3 fruit fly cellular contexts compared by ENCODE assay signal in genomic region chr3R:7953041-7953788, dm6.
TF ChIP-seq lines count a peak whose summit lies in the region.

No protein-coding gene starts in this region.

- TF ChIP-seq CTCF in whole organism, embryonic (GFP tag; optimal IDR thresholded peaks at IDR 0.05; lab: Kevin White, UChicago): no peak

TF ChIP-seq in whole organism, embryonic, 481 proteins besides CTCF, POLR2A, EP300 and RAD21:
- TF ChIP-seq gem (tag; optimal IDR thresholded peaks at IDR 0.05; lab: Kevin White, UChicago): peak; percentile 19
- no peak for TF ChIP-seq CG7372 (GFP tag; IDR thresholded peaks at IDR 0.05; lab: Robert Waterston, UW)
- peak; percentile 23 for TF ChIP-seq sens (GFP tag; lab: Kevin White, UChicago)
- TF ChIP-seq Lpt (GFP tag; optimal IDR thresholded peaks at IDR 0.05; lab: Kevin White, UChicago): no peak

TF ChIP-seq in whole organism, prepupa, 60 proteins besides CTCF, POLR2A, EP300 and RAD21 (continues in another document):
- TF ChIP-seq CG11294 (GFP tag; IDR thresholded peaks at IDR 0.05; lab: Robert Waterston, UW): no peak
- no peak for TF ChIP-seq CG8319 (GFP tag; optimal IDR thresholded peaks at IDR 0.05; lab: Kevin White, UChicago)
- no peak for TF ChIP-seq Gug (GFP tag; IDR thresholded peaks at IDR 0.05; lab: Robert Waterston, UW)
- no peak for TF ChIP-seq topi (GFP tag; optimal IDR thresholded peaks at IDR 0.05; lab: Kevin White, UChicago)
- peak; percentile 77 for TF ChIP-seq Eip78C (GFP tag; lab: Kevin White, UChicago)
- TF ChIP-seq acj6 (GFP tag; optimal IDR thresholded peaks at IDR 0.05; lab: Kevin White, UChicago): peak; percentile 24
- no peak for TF ChIP-seq CG6854 (GFP tag; optimal IDR thresholded peaks at IDR 0.05; lab: Kevin White, UChicago)
- no peak for TF ChIP-seq esn (GFP tag; optimal IDR thresholded peaks at IDR 0.05; lab: Kevin White, UChicago)
- no peak for TF ChIP-seq CG31627 (GFP tag; optimal IDR thresholded peaks at IDR 0.05; lab: Kevin White, UChicago)
- TF ChIP-seq CG3919 (GFP tag; optimal IDR thresholded peaks at IDR 0.05; lab: Kevin White, UChicago): peak; percentile 20
- TF ChIP-seq Eip93F (GFP tag; optimal IDR thresholded peaks at IDR 0.05; lab: Kevin White, UChicago): no peak
- no peak for TF ChIP-seq Sox102F (GFP tag; optimal IDR thresholded peaks at IDR 0.05; lab: Kevin White, UChicago)
- TF ChIP-seq dac (GFP tag; optimal IDR thresholded peaks at IDR 0.05; lab: Kevin White, UChicago): no peak
- TF ChIP-seq eg (GFP tag; IDR thresholded peaks at IDR 0.05; lab: Robert Waterston, UW): no peak
- TF ChIP-seq pdm3 (GFP tag; optimal IDR thresholded peaks at IDR 0.05; lab: Kevin White, UChicago): peak; percentile 1
- no peak for TF ChIP-seq CG6276 (GFP tag; optimal IDR thresholded peaks at IDR 0.05; lab: Kevin White, UChicago)
- no peak for TF ChIP-seq fd85E (GFP tag; optimal IDR thresholded peaks at IDR 0.05; lab: Kevin White, UChicago)
- no peak for TF ChIP-seq Hr4 (GFP tag; optimal IDR thresholded peaks at IDR 0.05; lab: Kevin White, UChicago)
- no peak for TF ChIP-seq Met (GFP tag; optimal IDR thresholded peaks at IDR 0.05; lab: Kevin White, UChicago)
- peak; percentile 66 for TF ChIP-seq Ets96B (tag; optimal IDR thresholded peaks at IDR 0.05; lab: Kevin White, UChicago)
- TF ChIP-seq CG8632 (GFP tag; optimal IDR thresholded peaks at IDR 0.05; lab: Kevin White, UChicago): peak; percentile 20
- TF ChIP-seq fkh (GFP tag; optimal IDR thresholded peaks at IDR 0.05; lab: Kevin White, UChicago): no peak
- TF ChIP-seq CG34406 (GFP tag; optimal IDR thresholded peaks at IDR 0.05; lab: Kevin White, UChicago): peak; percentile 15
- no peak for TF ChIP-seq Sox14 (GFP tag; optimal IDR thresholded peaks at IDR 0.05; lab: Kevin White, UChicago)
- no peak for TF ChIP-seq CG1621 (tag; optimal IDR thresholded peaks at IDR 0.05; lab: Kevin White, UChicago)
- TF ChIP-seq CG15336 (GFP tag; IDR thresholded peaks at IDR 0.05; lab: Robert Waterston, UW): peak; percentile 41; the same call in 1 of the 2 replicates
- no peak for TF ChIP-seq lz (GFP tag; optimal IDR thresholded peaks at IDR 0.05; lab: Kevin White, UChicago)
- TF ChIP-seq CG11902 (GFP tag; optimal IDR thresholded peaks at IDR 0.05; lab: Kevin White, UChicago): no peak
- peak; percentile 28 for TF ChIP-seq achi (GFP tag; optimal IDR thresholded peaks at IDR 0.05; lab: Kevin White, UChicago)
- TF ChIP-seq OdsH (GFP tag; optimal IDR thresholded peaks at IDR 0.05; lab: Kevin White, UChicago): peak; percentile 6
- no peak for TF ChIP-seq Blimp-1 (GFP tag; optimal IDR thresholded peaks at IDR 0.05; lab: Kevin White, UChicago)
- TF ChIP-seq salr (GFP tag; optimal IDR thresholded peaks at IDR 0.05; lab: Kevin White, UChicago): no peak
- peak; percentile 58 for TF ChIP-seq CG3032 (tag; optimal IDR thresholded peaks at IDR 0.05; lab: Kevin White, UChicago)
- peak; percentile 5 for TF ChIP-seq net (GFP tag; optimal IDR thresholded peaks at IDR 0.05; lab: Kevin White, UChicago)
- no peak for TF ChIP-seq Smox (GFP tag; optimal IDR thresholded peaks at IDR 0.05; lab: Kevin White, UChicago)
- TF ChIP-seq Ets21C (GFP tag; optimal IDR thresholded peaks at IDR 0.05; lab: Kevin White, UChicago): no peak
- peak; percentile 61 for TF ChIP-seq spab (GFP tag; optimal IDR thresholded peaks at IDR 0.05; lab: Kevin White, UChicago)
- TF ChIP-seq CG7368 (GFP tag; optimal IDR thresholded peaks at IDR 0.05; lab: Kevin White, UChicago): no peak
- TF ChIP-seq CG4318 (GFP tag; optimal IDR thresholded peaks at IDR 0.05; lab: Kevin White, UChicago): no peak
- TF ChIP-seq CG6808 (GFP tag; optimal IDR thresholded peaks at IDR 0.05; lab: Kevin White, UChicago): peak; percentile 49
- peak; percentile 49 for TF ChIP-seq svp (GFP tag; lab: Kevin White, UChicago)
- no peak for TF ChIP-seq vri (GFP tag; optimal IDR thresholded peaks at IDR 0.05; lab: Kevin White, UChicago)
- TF ChIP-seq Lpt (GFP tag; optimal IDR thresholded peaks at IDR 0.05; lab: Kevin White, UChicago): no peak
- TF ChIP-seq Hr39 (GFP tag; optimal IDR thresholded peaks at IDR 0.05; lab: Kevin White, UChicago): no peak
- peak in 1 of 2 experiments; percentile 38 for TF ChIP-seq ss (GFP tag; optimal IDR thresholded peaks at IDR 0.05; lab: Kevin White, UChicago)
- peak; percentile 26 for TF ChIP-seq CG10631 (GFP tag; optimal IDR thresholded peaks at IDR 0.05; lab: Kevin White, UChicago)

TF ChIP-seq in whole organism, pupa, 21 proteins besides CTCF, POLR2A, EP300 and RAD21:
- TF ChIP-seq CG34367 (tag; optimal IDR thresholded peaks at IDR 0.05; lab: Kevin White, UChicago) (peak; percentile 22), Snoo (tag; optimal IDR thresholded peaks at IDR 0.05; lab: Kevin White, UChicago) (no peak), CG13204 (GFP tag; optimal IDR thresholded peaks at IDR 0.05; lab: Kevin White, UChicago) (no peak), CG14655 (GFP tag; optimal IDR thresholded peaks at IDR 0.05; lab: Kevin White, UChicago) (peak; percentile 60), CG4496 (GFP tag; IDR thresholded peaks at IDR 0.05; lab: Robert Waterston, UW) (0 out of 3 replicates have a peak, but pooled peaks have one; percentile 44), CG10348 (GFP tag; IDR thresholded peaks at IDR 0.05; lab: Robert Waterston, UW) (no peak), CG15710 (tag; optimal IDR thresholded peaks at IDR 0.05; lab: Kevin White, UChicago) (peak; percentile 54), gl (tag; optimal IDR thresholded peaks at IDR 0.05; lab: Kevin White, UChicago) (no peak), Pif1B (GFP tag; optimal IDR thresholded peaks at IDR 0.05; lab: Kevin White, UChicago) (no peak), D1 (tag; optimal IDR thresholded peaks at IDR 0.05; lab: Kevin White, UChicago) (peak; percentile 32), CG8159 (tag; optimal IDR thresholded peaks at IDR 0.05; lab: Kevin White, UChicago) (peak; percentile 75), Pif1A (GFP tag; optimal IDR thresholded peaks at IDR 0.05; lab: Kevin White, UChicago) (peak; percentile 23), CG9948 (tag; optimal IDR thresholded peaks at IDR 0.05; lab: Kevin White, UChicago) (peak; percentile 62), Ets98B (GFP tag; IDR thresholded peaks at IDR 0.05; lab: Robert Waterston, UW) (no peak), CG12605 (GFP tag; IDR thresholded peaks at IDR 0.05; lab: Robert Waterston, UW) (no peak), fd96Ca (GFP tag; IDR thresholded peaks at IDR 0.05; lab: Robert Waterston, UW) (no peak), EcR (GFP tag; optimal IDR thresholded peaks at IDR 0.05; lab: Kevin White, UChicago) (peak; percentile 96), CG17806 (tag; optimal IDR thresholded peaks at IDR 0.05; lab: Kevin White, UChicago) (peak; percentile 68), rn (GFP tag; IDR thresholded peaks at IDR 0.05; lab: Robert Waterston, UW) (no peak), CG32121 (GFP tag; IDR thresholded peaks at IDR 0.05; lab: Robert Waterston, UW) (no peak), CG8301 (tag; optimal IDR thresholded peaks at IDR 0.05; lab: Kevin White, UChicago) (peak; percentile 16)
TF ChIP-seq in whole organism, pupa: peak in this region for 11.
